Fruit fly (Drosophila melanogaster): ENCODE measurements around the gene CG18180.

DNA sequence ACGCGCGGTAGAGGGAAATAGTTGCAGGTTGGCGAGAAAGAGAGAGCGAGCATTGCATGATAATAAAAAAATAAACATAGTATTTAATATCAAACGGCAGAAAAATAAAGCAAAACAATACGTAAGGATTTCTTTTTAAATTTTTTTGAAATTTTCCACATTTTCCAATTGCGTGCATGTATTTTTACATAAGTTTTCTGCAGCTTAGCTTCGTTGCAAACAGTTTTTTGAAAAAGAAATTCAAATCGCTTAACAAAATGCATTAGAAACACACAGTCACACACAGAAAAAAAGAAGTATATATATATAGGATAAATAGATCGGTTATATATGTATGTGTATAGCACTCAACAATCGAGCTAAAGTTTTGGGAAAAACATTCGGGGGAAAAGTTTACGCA, 47.9 kb downstream of the CG18180 start:
- TF ChIP-seq kay (GFP tag; ENCODE audit: borderline replicate concordance), result peak; percentile 97
- TF ChIP-seq CG11617 (GFP tag; optimal IDR thresholded peaks at IDR 0.05), result no peak
- no peak for TF ChIP-seq Hr96 (GFP tag; optimal IDR thresholded peaks at IDR 0.05)
- TF ChIP-seq tj (GFP tag; optimal IDR thresholded peaks at IDR 0.05), result no peak
- TF ChIP-seq CG14711 (tag; optimal IDR thresholded peaks at IDR 0.05), result no peak
- no peak for TF ChIP-seq CG7045 (GFP tag; optimal IDR thresholded peaks at IDR 0.05)
- TF ChIP-seq Mnt (GFP tag; optimal IDR thresholded peaks at IDR 0.05), result no peak

All from whole organism, adult.